Fruit fly (Drosophila melanogaster) whole organism, embryonic: ENCODE measurements around the gene Ptx1.

Experiments
- CG11560 ChIP-seq: fragments of 200-800 bp; sonication (Bioruptor generic); IDR thresholded peaks from 3 replicates; pipeline ENCODE4 v1.3.6; 2022; ENCODE audit warnings: missing biosample characterization, missing genetic modification characterization
- CG17912 ChIP-seq: fragments of 200-800 bp; sonication (Bioruptor generic); optimal IDR thresholded peaks from 2 replicates; lab custom pipeline; 2018; ENCODE audit warnings: missing biosample characterization, mild to moderate bottlenecking, missing genetic modification characterization
- CG4730 ChIP-seq: fragments of 200-800 bp; sonication (Bioruptor generic); IDR thresholded peaks from 2 replicates; pipeline ENCODE4 v1.3.6; 2022; ENCODE audit warnings: missing biosample characterization, missing genetic modification characterization
- Optix ChIP-seq: fragments of 200-800 bp; sonication (Bioruptor generic); IDR thresholded peaks from 3 replicates; pipeline ENCODE4 v1.3.6; 2022; ENCODE audit warnings: missing biosample characterization, missing genetic modification characterization
- Sin3A ChIP-seq: fragments of >200 bp; optimal IDR thresholded peaks from 2 replicates; lab custom pipeline; 2018
- eyg ChIP-seq: fragments of 200-800 bp; sonication (Bioruptor generic); optimal IDR thresholded peaks from 3 replicates; lab custom pipeline; 2016; ENCODE audit warnings: missing biosample characterization, missing genetic modification characterization
- mld ChIP-seq: fragments of 200-800 bp; sonication (Bioruptor generic); IDR thresholded peaks from 3 replicates; pipeline ENCODE4 v1.3.6; 2022; ENCODE audit warnings: missing biosample characterization, missing genetic modification characterization; ENCODE audit not compliant: partially characterized antibody

dm6 chr3R:30922414-30922813 is 9.9 kb downstream of the Ptx1 start:
- TF ChIP-seq Sin3A: no peak
- TF ChIP-seq CG11560 (tag; lab: Robert Waterston, UW): no peak
- no peak for TF ChIP-seq eyg (GFP tag; lab: Kevin White, UChicago)
- TF ChIP-seq CG17912: no peak
- no peak for TF ChIP-seq mld (GFP tag; lab: Robert Waterston, UW)
- no peak for TF ChIP-seq Optix (GFP tag; lab: Robert Waterston, UW)
- no peak for TF ChIP-seq CG4730 (GFP tag; lab: Robert Waterston, UW)
